Fruit fly (Drosophila melanogaster): ENCODE data around the gene mtDNA-helicase.

The mtDNA-helicase gene

dm6 chr2L:9906641-9907040, 13.4 kb upstream of the mtDNA-helicase start (continued):
- TF ChIP-seq ttk (GFP tag; IDR thresholded peaks at IDR 0.05) (no peak), Ptx1 (GFP tag; IDR thresholded peaks at IDR 0.05) (0 out of 2 replicates have a peak, but pooled peaks have one; percentile 22), CG13775 (GFP tag; optimal IDR thresholded peaks at IDR 0.05) (no peak), scrt (GFP tag; optimal IDR thresholded peaks at IDR 0.05) (no peak), CG30020 (tag; optimal IDR thresholded peaks at IDR 0.05) (no peak), CG17361 (GFP tag; IDR thresholded peaks at IDR 0.05) (no peak), Vsx1 (GFP tag; optimal IDR thresholded peaks at IDR 0.05) (no peak), CG9437 (GFP tag; optimal IDR thresholded peaks at IDR 0.05) (no peak), PHDP (tag; optimal IDR thresholded peaks at IDR 0.05) (no peak), Ets65A (GFP tag) (peak; percentile 18)

- no peak for TF ChIP-seq repo (GFP tag; optimal IDR thresholded peaks at IDR 0.05)
Observed at dm6 chr2L:9903028-9903427, 9.8 kb upstream of the mtDNA-helicase start, which contains the start of gene Muc30E. Gene Muc30E, minus strand, starts transcription at chr2L:9903128.

- no peak for TF ChIP-seq CG8478 (optimal IDR thresholded peaks at IDR 0.05)
- TF ChIP-seq stc (GFP tag; IDR thresholded peaks at IDR 0.05): no peak
- TF ChIP-seq CG17802 (tag; optimal IDR thresholded peaks at IDR 0.05): no peak
- no peak for TF ChIP-seq CG11085 (GFP tag; IDR thresholded peaks at IDR 0.05)
- peak; percentile 100 for TF ChIP-seq bbx (GFP tag; IDR thresholded peaks at IDR 0.05; ENCODE audit: partially characterized antibody)
- TF ChIP-seq CG7987 (GFP tag; optimal IDR thresholded peaks at IDR 0.05): peak; percentile 68
- no peak for TF ChIP-seq trem (tag; optimal IDR thresholded peaks at IDR 0.05)
- TF ChIP-seq cad (GFP tag; optimal IDR thresholded peaks at IDR 0.05): no peak
- no peak for TF ChIP-seq kah (GFP tag; optimal IDR thresholded peaks at IDR 0.05)
- no peak for TF ChIP-seq CG15696 (tag; optimal IDR thresholded peaks at IDR 0.05)
- peak; percentile 72 for TF ChIP-seq caup (GFP tag; optimal IDR thresholded peaks at IDR 0.05; ENCODE audit: severe bottlenecking)
- no peak for TF ChIP-seq Taf1 (GFP tag; IDR thresholded peaks at IDR 0.05)
- TF ChIP-seq cas (GFP tag; IDR thresholded peaks at IDR 0.05): peak; percentile 51; the same call in 1 of the 2 replicates
- TF ChIP-seq run (tag; optimal IDR thresholded peaks at IDR 0.05): no peak
- peak; percentile 9 for TF ChIP-seq scrt (GFP tag; optimal IDR thresholded peaks at IDR 0.05)
- TF ChIP-seq Rx (GFP tag; IDR thresholded peaks at IDR 0.05): no peak
- no peak for TF ChIP-seq CG14014 (GFP tag; IDR thresholded peaks at IDR 0.05)
- no peak for TF ChIP-seq H15 (GFP tag; IDR thresholded peaks at IDR 0.05)
- peak; percentile 67 for TF ChIP-seq PHDP (tag; optimal IDR thresholded peaks at IDR 0.05)
- peak; percentile 30 for TF ChIP-seq CTCF (GFP tag; optimal IDR thresholded peaks at IDR 0.05)
- TF ChIP-seq Fer2 (tag; optimal IDR thresholded peaks at IDR 0.05): no peak
- no peak for TF ChIP-seq Six4 (GFP tag; optimal IDR thresholded peaks at IDR 0.05)
- TF ChIP-seq CG43689 (GFP tag; IDR thresholded peaks at IDR 0.05): no peak
- TF ChIP-seq CG2116 (GFP tag; optimal IDR thresholded peaks at IDR 0.05): peak; percentile 94
- TF ChIP-seq CG1602 (GFP tag; optimal IDR thresholded peaks at IDR 0.05): no peak
- TF ChIP-seq tap (tag; optimal IDR thresholded peaks at IDR 0.05): no peak
- peak; percentile 38 for TF ChIP-seq CG10979 (tag; optimal IDR thresholded peaks at IDR 0.05)
- no peak for TF ChIP-seq CG30431 (GFP tag; optimal IDR thresholded peaks at IDR 0.05)
- TF ChIP-seq CG8281 (tag; optimal IDR thresholded peaks at IDR 0.05): no peak
- no peak for TF ChIP-seq Bdp1 (GFP tag; optimal IDR thresholded peaks at IDR 0.05)
- peak; percentile 64 for TF ChIP-seq nau (GFP tag; optimal IDR thresholded peaks at IDR 0.05)
- TF ChIP-seq jing (GFP tag; optimal IDR thresholded peaks at IDR 0.05): no peak
- peak; percentile 99 for TF ChIP-seq hbn (GFP tag; IDR thresholded peaks at IDR 0.05; ENCODE audit: partially characterized antibody)
- TF ChIP-seq CG34422 (GFP tag; IDR thresholded peaks at IDR 0.05): no peak; the same call in 2 of the 3 replicates
- peak; percentile 99 for TF ChIP-seq inv (GFP tag; IDR thresholded peaks at IDR 0.05; ENCODE audit: partially characterized antibody)
- no peak for TF ChIP-seq CG3838 (GFP tag; optimal IDR thresholded peaks at IDR 0.05)
- no peak for TF ChIP-seq p53 (GFP tag; optimal IDR thresholded peaks at IDR 0.05)
- peak; percentile 32 for TF ChIP-seq CG1529 (GFP tag; optimal IDR thresholded peaks at IDR 0.05)
- TF ChIP-seq zen2 (GFP tag; IDR thresholded peaks at IDR 0.05; ENCODE audit: partially characterized antibody): peak; percentile 99
- TF ChIP-seq CG6254 (GFP tag; optimal IDR thresholded peaks at IDR 0.05): no peak
- TF ChIP-seq ttk (GFP tag; IDR thresholded peaks at IDR 0.05): no peak
Observed at dm6 chr2L:9897296-9897695, 4.0 kb upstream of the mtDNA-helicase start, which contains the start of gene RpS2. Gene RpS2, minus strand, starts transcription at chr2L:9897552.

Measured in whole organism, embryonic.